Fruit fly (Drosophila melanogaster) whole organism, wandering third instar larva: ENCODE results near the gene Ir7d.

Source experiments
- Abd-B ChIP-seq: fragments of >200 bp; optimal IDR thresholded peaks from 2 replicates; lab custom pipeline; 2017; ENCODE audit warnings: missing biosample characterization, missing genetic modification characterization
- CG32264 ChIP-seq: fragments of 200-800 bp; sonication (Bioruptor generic); optimal IDR thresholded peaks from 2 replicates; lab custom pipeline; 2016; ENCODE audit warnings: missing biosample characterization, missing genetic modification characterization
- CG9705 ChIP-seq: fragments of 200-800 bp; sonication (Bioruptor generic); optimal IDR thresholded peaks from 2 replicates; lab custom pipeline; 2018; ENCODE audit warnings: missing biosample characterization, mild to moderate bottlenecking, missing genetic modification characterization
- CrebA ChIP-seq: fragments of 200-800 bp; sonication (Bioruptor generic); optimal IDR thresholded peaks from 2 replicates; lab custom pipeline; 2016; ENCODE audit warnings: missing biosample characterization, mild to moderate bottlenecking, missing genetic modification characterization, borderline replicate concordance
- Dfd ChIP-seq: fragments of >200 bp; optimal IDR thresholded peaks from 2 replicates; lab custom pipeline; 2017; ENCODE audit warnings: missing biosample characterization, missing genetic modification characterization
- Dif ChIP-seq: fragments of 200-275, 200-300 bp; sonication (Bioruptor generic); optimal IDR thresholded peaks from 2 replicates; lab custom pipeline; 2018; ENCODE audit warnings: missing biosample characterization, missing genetic modification characterization; ENCODE audit not compliant: partially characterized antibody
- GATAd ChIP-seq: sonication (Bioruptor generic); optimal IDR thresholded peaks from 2 replicates; lab custom pipeline; 2016; ENCODE audit warnings: missing biosample characterization, missing genetic modification characterization
- Hr78 ChIP-seq: fragments of >200 bp; optimal IDR thresholded peaks from 2 replicates; lab custom pipeline; 2017; ENCODE audit warnings: missing biosample characterization, missing genetic modification characterization
- Hr83 ChIP-seq: fragments of 200-300 bp; sonication (Bioruptor generic); optimal IDR thresholded peaks from 2 replicates; lab custom pipeline; 2016; ENCODE audit warnings: missing biosample characterization, mild to moderate bottlenecking, missing genetic modification characterization, moderate library complexity; ENCODE audit not compliant: poor library complexity, severe bottlenecking
- Jra ChIP-seq: sonication (Bioruptor generic); optimal IDR thresholded peaks from 2 replicates; lab custom pipeline; 2016; ENCODE audit warnings: missing biosample characterization, missing genetic modification characterization
- Mio ChIP-seq: sonication (Bioruptor generic); optimal IDR thresholded peaks from 2 replicates; lab custom pipeline; 2016; ENCODE audit warnings: missing biosample characterization, missing genetic modification characterization
- Myc ChIP-seq: fragments of >200 bp; optimal IDR thresholded peaks from 2 replicates; lab custom pipeline; 2017
- N ChIP-seq: fragments of >200 bp; optimal IDR thresholded peaks from 2 replicates; lab custom pipeline; 2018; ENCODE audit warnings: missing biosample characterization, missing external identifiers, missing genetic modification characterization
- Rel ChIP-seq, 2 experiments: fragments of 200-800 bp; sonication (Bioruptor generic) in 1 of 2; optimal IDR thresholded peaks; 2 replicates in 1 of 2; 3 replicates in 1 of 2; lab custom pipeline; 2016 to 2019; ENCODE audit warnings: mild to moderate bottlenecking in 2 of 2, missing biosample characterization in 2 of 2, missing genetic modification characterization in 2 of 2, moderate library complexity in 1 of 2
- Sp1 ChIP-seq: fragments of 200-800 bp; sonication (Bioruptor generic); optimal IDR thresholded peaks from 3 replicates; lab custom pipeline; 2019; ENCODE audit warnings: missing biosample characterization, mild to moderate bottlenecking, missing genetic modification characterization, moderate library complexity
- Vsx2 ChIP-seq: fragments of 200-300, 225-300 bp; sonication (Bioruptor generic); optimal IDR thresholded peaks from 2 replicates; lab custom pipeline; 2018; ENCODE audit warnings: missing biosample characterization, missing genetic modification characterization; ENCODE audit not compliant: partially characterized antibody
- br ChIP-seq: fragments of 200-800 bp; sonication (Bioruptor generic); optimal IDR thresholded peaks from 2 replicates; lab custom pipeline; 2016; ENCODE audit warnings: missing biosample characterization, missing genetic modification characterization
- brk ChIP-seq: fragments of 200-800 bp; sonication (Bioruptor generic); optimal IDR thresholded peaks from 2 replicates; lab custom pipeline; 2016; ENCODE audit warnings: missing biosample characterization, mild to moderate bottlenecking, missing genetic modification characterization
- dl ChIP-seq, 2 experiments: fragments of 175-275, 200-275 bp in 1 of 2; fragments of 200-275 bp in 1 of 2; sonication (Bioruptor generic); optimal IDR thresholded peaks; lab custom pipeline; 2018; ENCODE audit warnings: mild to moderate bottlenecking in 2 of 2, missing biosample characterization in 2 of 2, missing genetic modification characterization in 2 of 2, moderate library complexity in 2 of 2; ENCODE audit not compliant: partially characterized antibody in 2 of 2, insufficient read depth in 1 of 2
- dmrt93B ChIP-seq: fragments of 200-800 bp; sonication (Bioruptor generic); optimal IDR thresholded peaks from 2 replicates; lab custom pipeline; 2018; ENCODE audit warnings: missing biosample characterization, mild to moderate bottlenecking, missing genetic modification characterization
- dsf ChIP-seq: sonication (Bioruptor generic); optimal IDR thresholded peaks from 2 replicates; lab custom pipeline; 2016; ENCODE audit warnings: missing biosample characterization, missing genetic modification characterization, borderline replicate concordance
- ey ChIP-seq: fragments of 200-800 bp; sonication (Bioruptor generic); optimal IDR thresholded peaks from 2 replicates; lab custom pipeline; 2016; ENCODE audit warnings: missing biosample characterization, missing genetic modification characterization
- foxo ChIP-seq, 2 experiments: fragments of 200-800 bp; sonication (Bioruptor generic); optimal IDR thresholded peaks; 2 replicates in 1 of 2; 3 replicates in 1 of 2; lab custom pipeline; 2016 to 2017; ENCODE audit warnings: missing biosample characterization in 2 of 2, missing genetic modification characterization in 2 of 2
- fru ChIP-seq: fragments of 200-800 bp; sonication (Bioruptor generic); optimal IDR thresholded peaks from 3 replicates; lab custom pipeline; 2016; ENCODE audit warnings: missing biosample characterization, mild to moderate bottlenecking, missing genetic modification characterization
- h ChIP-seq: fragments of 200-800 bp; sonication (Bioruptor generic); optimal IDR thresholded peaks from 3 replicates; lab custom pipeline; 2016; ENCODE audit warnings: missing biosample characterization, mild to moderate bottlenecking, missing genetic modification characterization
- jim ChIP-seq: fragments of 175-275, 200-325 bp; sonication (Bioruptor generic); optimal IDR thresholded peaks from 2 replicates; lab custom pipeline; 2016; ENCODE audit warnings: missing biosample characterization, mild to moderate bottlenecking, missing genetic modification characterization
- lola ChIP-seq: fragments of >200 bp; optimal IDR thresholded peaks from 2 replicates; lab custom pipeline; 2017; ENCODE audit warnings: missing biosample characterization, missing genetic modification characterization
- pan ChIP-seq: fragments of >200 bp; optimal IDR thresholded peaks from 2 replicates; lab custom pipeline; 2017
- rgr ChIP-seq: fragments of 200-800 bp; sonication (Bioruptor generic); optimal IDR thresholded peaks from 3 replicates; lab custom pipeline; 2016; ENCODE audit warnings: missing biosample characterization, mild to moderate bottlenecking, missing genetic modification characterization
- sage ChIP-seq: fragments of 200-800 bp; sonication (Bioruptor generic); optimal IDR thresholded peaks from 2 replicates; lab custom pipeline; 2016; ENCODE audit warnings: missing biosample characterization, mild to moderate bottlenecking, missing genetic modification characterization
- sv ChIP-seq: fragments of 200-800 bp; sonication (Bioruptor generic); optimal IDR thresholded peaks from 3 replicates; lab custom pipeline; 2016; ENCODE audit warnings: missing biosample characterization, missing genetic modification characterization
- usp ChIP-seq: fragments of >200 bp; optimal IDR thresholded peaks from 2 replicates; lab custom pipeline; 2017; ENCODE audit warnings: missing biosample characterization, missing genetic modification characterization
- woc ChIP-seq: sonication (Bioruptor generic); optimal IDR thresholded peaks from 2 replicates; lab custom pipeline; 2016; ENCODE audit warnings: missing biosample characterization, mild to moderate bottlenecking, missing genetic modification characterization

Gene Ir7d

DNA sequence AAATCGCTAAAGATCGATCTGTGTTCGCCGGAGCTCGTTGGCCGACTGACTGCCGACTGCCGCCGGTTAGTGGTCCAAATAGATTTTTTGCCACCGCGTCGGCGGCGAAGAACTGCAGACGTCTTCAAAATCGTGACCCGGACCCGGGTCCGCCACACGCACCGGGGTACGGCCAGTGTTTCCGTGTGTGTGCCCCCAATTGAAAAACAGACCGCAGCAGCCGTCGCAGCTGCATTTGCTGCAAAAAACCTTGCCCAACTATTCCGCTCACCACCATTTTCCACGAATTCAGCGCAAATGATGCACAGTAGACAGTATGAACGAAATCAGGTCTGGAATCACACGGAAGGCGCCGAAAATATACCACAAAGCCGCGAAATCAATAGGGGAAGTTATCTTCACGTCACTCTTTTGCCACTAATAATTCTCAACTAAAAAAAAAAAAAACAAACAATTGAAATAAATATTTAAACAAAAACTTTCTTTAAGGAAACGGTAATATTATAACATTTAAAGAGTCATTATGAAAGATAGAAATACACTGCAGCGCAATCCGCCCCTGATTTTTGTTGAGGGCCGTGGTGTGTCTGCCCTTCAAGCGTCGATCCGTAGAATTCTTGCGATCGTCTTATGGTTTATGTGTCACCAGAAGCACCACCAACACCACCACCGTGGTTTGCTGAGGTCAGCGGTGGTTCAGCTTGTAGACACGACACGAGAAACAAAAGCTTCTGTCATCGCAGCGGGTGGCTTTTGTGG, 5.3 kb downstream of the Ir7d start, which contains the start of gene dec:
TSS of gene dec (minus strand) at position 51 of the 759 bp plus-strand sequence.
- TF ChIP-seq rgr (GFP tag; lab: Kevin White, UChicago) (no peak), Abd-B (GFP tag; lab: Kevin White, UChicago) (no peak), pan (no peak), Jra (no peak), sage (GFP tag; lab: Kevin White, UChicago) (no peak), ey (GFP tag; lab: Kevin White, UChicago) (no peak), lola (GFP tag; lab: Kevin White, UChicago) (no peak), Dfd (GFP tag; lab: Kevin White, UChicago) (no peak), h (GFP tag; lab: Kevin White, UChicago) (no peak), Vsx2 (no peak), CG32264 (GFP tag; lab: Kevin White, UChicago) (no peak), jim (GFP tag; lab: Kevin White, UChicago) (no peak), dl (GFP tag; optimal IDR thresholded peaks at IDR 0.05; lab: Kevin White, UChicago; ENCODE audit: insufficient read depth in 1 of 2, partially characterized antibody in 2 of 2) (no peak), Rel (GFP tag; optimal IDR thresholded peaks at IDR 0.05; lab: Kevin White, UChicago) (no peak), Rel (tag; optimal IDR thresholded peaks at IDR 0.05; lab: Kevin White, UChicago) (no peak), usp (GFP tag; lab: Kevin White, UChicago) (no peak), Hr83 (GFP tag; lab: Kevin White, UChicago) (no peak), woc (no peak), br (GFP tag; lab: Kevin White, UChicago) (no peak), CrebA (GFP tag; lab: Kevin White, UChicago) (no peak), CG9705 (GFP tag; lab: Kevin White, UChicago) (no peak)

DNA sequence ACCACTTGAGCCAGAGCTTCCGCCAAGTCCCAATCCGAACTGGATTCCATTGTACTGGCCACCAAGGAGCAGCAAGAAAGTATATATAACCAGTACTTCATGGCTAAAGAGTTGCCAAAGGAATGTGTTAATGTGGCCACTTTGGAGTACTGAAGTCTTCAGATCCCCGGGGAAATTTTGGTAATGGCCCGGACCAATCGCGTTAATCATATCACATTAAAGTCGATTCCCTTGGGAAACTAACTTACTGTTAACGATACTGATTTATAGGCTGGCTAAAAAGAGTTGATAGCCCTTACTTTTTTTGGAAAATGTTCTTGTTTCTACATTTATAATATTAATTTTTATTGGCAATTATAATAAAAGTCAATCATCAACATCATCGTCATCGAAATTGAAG, 11.8 kb downstream of the Ir7d start, which contains the start of gene Ir7b:
TSS of gene Ir7b (minus strand) at position 101 of the 400 bp plus-strand sequence.
- TF ChIP-seq Myc (lab: Kevin White, UChicago) (no peak), Dif (GFP tag; lab: Kevin White, UChicago) (no peak), brk (GFP tag; lab: Kevin White, UChicago) (no peak), Vsx2 (no peak), N (no peak), Mio (GFP tag; lab: Kevin White, UChicago) (no peak)

DNA sequence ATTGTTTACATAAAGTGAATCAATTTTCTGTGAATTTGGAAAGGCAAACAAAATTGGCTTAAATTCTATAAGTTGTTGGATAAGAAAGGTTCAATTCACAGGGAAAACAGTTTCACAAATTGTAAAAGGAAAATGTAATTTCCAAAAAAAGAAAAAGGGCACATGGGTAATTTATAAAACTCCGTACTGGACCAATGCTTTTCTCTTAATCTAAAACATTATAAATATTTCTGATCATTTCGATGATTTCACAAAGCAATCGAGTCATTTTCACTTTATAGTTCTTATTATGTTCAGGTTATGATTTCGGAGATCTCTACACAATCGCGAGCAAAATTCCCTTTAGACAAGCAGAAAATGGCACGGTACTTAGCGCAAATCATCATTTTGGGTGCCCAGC, 20.8 kb downstream of the Ir7d start, which contains the start of gene CG1409:
TSS of gene CG1409 (plus strand) at position 301 of the 400 bp plus-strand sequence.
- TF ChIP-seq Jra (no peak), Vsx2 (no peak), sv (no peak), brk (GFP tag; lab: Kevin White, UChicago) (no peak), GATAd (no peak), Sp1 (GFP tag; lab: Kevin White, UChicago) (no peak), h (GFP tag; lab: Kevin White, UChicago) (no peak), foxo (GFP tag; optimal IDR thresholded peaks at IDR 0.05; lab: Kevin White, UChicago) (no peak), Abd-B (GFP tag; lab: Kevin White, UChicago) (no peak), fru (GFP tag; lab: Kevin White, UChicago) (no peak), br (GFP tag; lab: Kevin White, UChicago) (no peak), Hr78 (GFP tag; lab: Kevin White, UChicago) (no peak), jim (GFP tag; lab: Kevin White, UChicago) (no peak), CG32264 (GFP tag; lab: Kevin White, UChicago) (no peak), dsf (GFP tag; lab: Kevin White, UChicago) (no peak), lola (GFP tag; lab: Kevin White, UChicago) (no peak), woc (no peak), N (no peak)

DNA sequence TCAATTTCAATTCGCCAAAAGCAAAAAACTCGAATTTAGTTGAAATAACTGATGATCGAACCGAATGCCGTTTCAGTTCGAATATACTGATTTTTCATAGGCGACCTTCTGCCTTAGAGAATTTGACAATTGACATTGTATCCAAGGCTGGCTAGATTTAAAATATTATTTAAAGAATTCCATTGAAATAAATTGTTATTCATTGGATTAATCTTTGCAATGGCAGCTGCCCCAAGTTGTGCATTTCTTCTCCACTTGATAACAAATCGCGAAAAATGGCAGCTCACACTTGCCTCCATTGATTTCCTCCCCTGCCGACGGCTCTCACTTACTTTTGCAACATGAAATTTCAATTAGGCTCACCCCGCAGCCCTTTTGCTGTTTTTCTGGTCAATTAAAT, 24.5 kb downstream of the Ir7d start, which contains the start of gene CG10920:
TSS of gene CG10920 (minus strand) at position 101 of the 400 bp plus-strand sequence.
- no peak for TF ChIP-seq pan
- TF ChIP-seq dmrt93B = no peak
- TF ChIP-seq ey (GFP tag; lab: Kevin White, UChicago) = no peak
